Fruit fly (Drosophila melanogaster) whole organism, embryonic: ENCODE data around the gene alpha-Man-IIb.
A peak's percentile ranks its signal among the peaks of the same experiment; 100 is the strongest.

Experiments
- CG1233 ChIP-seq: fragments of 200-800 bp; sonication (Bioruptor generic); optimal IDR thresholded peaks from 4 replicates; lab custom pipeline; 2018; ENCODE audit warnings: missing biosample characterization, mild to moderate bottlenecking, missing genetic modification characterization
- CG17186 ChIP-seq: fragments of 200-800 bp; sonication (Bioruptor generic); optimal IDR thresholded peaks from 3 replicates; lab custom pipeline; 2017; ENCODE audit warnings: missing biosample characterization, missing genetic modification reagents, missing genetic modification characterization
- CG17359 ChIP-seq: fragments of 200-800 bp; sonication (Bioruptor generic); optimal IDR thresholded peaks from 3 replicates; lab custom pipeline; 2018; ENCODE audit warnings: missing biosample characterization, mild to moderate bottlenecking, missing genetic modification characterization, moderate library complexity
- CG3838 ChIP-seq: fragments of 200-800 bp; sonication (Bioruptor generic); optimal IDR thresholded peaks from 3 replicates; lab custom pipeline; 2016; ENCODE audit warnings: missing biosample characterization, missing genetic modification characterization
- CG7745 ChIP-seq: fragments of 200-800 bp; sonication (Bioruptor generic); optimal IDR thresholded peaks from 2 replicates; lab custom pipeline; 2018; ENCODE audit warnings: missing biosample characterization, mild to moderate bottlenecking, missing genetic modification characterization, moderate library complexity
- CG7987 ChIP-seq: fragments of 200-800 bp; sonication (Bioruptor generic); optimal IDR thresholded peaks from 2 replicates; lab custom pipeline; 2018; ENCODE audit warnings: missing biosample characterization, mild to moderate bottlenecking, missing genetic modification characterization, moderate library complexity
- D ChIP-seq, 2 experiments: fragments of 200-800 bp in 1 of 2; fragments of >200 bp in 1 of 2; sonication (Bioruptor generic) in 1 of 2; optimal IDR thresholded peaks; 2 replicates in 1 of 2; 3 replicates in 1 of 2; lab custom pipeline; 2017; ENCODE audit warnings: mild to moderate bottlenecking in 1 of 2, missing biosample characterization in 1 of 2, missing genetic modification characterization in 1 of 2, missing genetic modification reagents in 1 of 2
- NC2β ChIP-seq: fragments of 200-800 bp; sonication (Bioruptor generic); optimal IDR thresholded peaks from 2 replicates; lab custom pipeline; 2016; ENCODE audit warnings: missing biosample characterization, missing genetic modification characterization
- Rfx ChIP-seq: fragments of 200-800 bp; sonication (Bioruptor generic); IDR thresholded peaks from 2 replicates; pipeline ENCODE4 v1.3.6; 2022; ENCODE audit warnings: missing biosample characterization, missing genetic modification characterization
- Taf1 ChIP-seq: fragments of 200-800 bp; sonication (Bioruptor generic); IDR thresholded peaks from 2 replicates; pipeline ENCODE4 v1.3.6; 2022; ENCODE audit warnings: missing biosample characterization, missing genetic modification characterization
- amos ChIP-seq: fragments of 200-800 bp; sonication (Bioruptor generic); IDR thresholded peaks from 2 replicates; pipeline ENCODE4 v1.3.6; 2022; ENCODE audit warnings: missing biosample characterization, missing genetic modification characterization; ENCODE audit not compliant: partially characterized antibody
- h ChIP-seq: fragments of >200 bp; optimal IDR thresholded peaks from 2 replicates; lab custom pipeline; 2017
- repo ChIP-seq: fragments of 200-800 bp; sonication (Bioruptor generic); optimal IDR thresholded peaks from 2 replicates; lab custom pipeline; 2016; ENCODE audit warnings: missing biosample characterization, missing genetic modification characterization
- rib ChIP-seq: fragments of 200-800 bp; sonication (Bioruptor generic); IDR thresholded peaks from 2 replicates; pipeline ENCODE4 v1.3.6; 2022; ENCODE audit warnings: missing biosample characterization, missing genetic modification characterization

dm6 chr3R:15836864-15837824 is 33.1 kb downstream of the alpha-Man-IIb start, which contains the start of the genes ND-23 and spn-E:
- TF ChIP-seq D (optimal IDR thresholded peaks at IDR 0.05; lab: Kevin White, UChicago) = no peak
- TF ChIP-seq D (GFP tag; optimal IDR thresholded peaks at IDR 0.05; lab: Kevin White, UChicago) = no peak
- no peak for TF ChIP-seq CG7987 (GFP tag; lab: Kevin White, UChicago)
- TF ChIP-seq CG7745 (tag; lab: Kevin White, UChicago) = no peak
- TF ChIP-seq h (lab: Kevin White, UChicago) = no peak
- TF ChIP-seq Rfx (GFP tag; lab: Robert Waterston, UW) = peak; percentile 62; the same call in 1 of the 2 replicates
- TF ChIP-seq rib (GFP tag; lab: Robert Waterston, UW) = no peak
- TF ChIP-seq NC2β = no peak
- TF ChIP-seq Taf1 (GFP tag; lab: Robert Waterston, UW) = 0 out of 2 replicates have a peak, but pooled peaks have one; percentile 14
- no peak for TF ChIP-seq CG1233
- TF ChIP-seq repo = no peak
- TF ChIP-seq CG3838 (GFP tag; lab: Kevin White, UChicago) = no peak
- peak; percentile 28 for TF ChIP-seq CG17359 (tag; lab: Kevin White, UChicago)
- TF ChIP-seq CG17186 = no peak
- TF ChIP-seq amos (GFP tag; lab: Robert Waterston, UW) = peak; percentile 69
